Fruit fly (Drosophila melanogaster): ENCODE data around the gene saturn.

saturn gene

DNA sequence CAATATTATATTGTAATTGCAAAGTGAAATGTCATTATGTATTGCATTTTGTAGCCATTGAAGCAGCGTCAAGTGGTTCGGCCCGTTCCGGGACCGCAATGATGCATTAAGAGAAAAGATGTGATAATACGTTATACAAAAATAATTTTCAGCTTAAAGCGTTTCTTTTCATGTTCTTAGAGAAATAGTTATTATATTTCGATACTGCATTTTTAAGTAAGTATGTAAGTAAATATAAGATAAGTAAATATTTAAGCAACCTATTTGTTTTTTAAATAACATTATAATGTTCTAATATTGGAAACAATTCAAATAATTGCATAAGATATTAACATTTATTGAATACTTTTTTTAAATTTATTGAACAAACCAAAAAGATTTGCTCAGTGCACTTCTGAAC is 42.7 kb upstream of the saturn start (continued):
- TF ChIP-seq Blimp-1 (GFP tag; optimal IDR thresholded peaks at IDR 0.05) (no peak), dac (GFP tag; optimal IDR thresholded peaks at IDR 0.05) (no peak), CG6792 (GFP tag; optimal IDR thresholded peaks at IDR 0.05) (peak; percentile 36), CG6808 (GFP tag; optimal IDR thresholded peaks at IDR 0.05) (no peak), Met (GFP tag; optimal IDR thresholded peaks at IDR 0.05) (no peak), net (GFP tag; optimal IDR thresholded peaks at IDR 0.05) (no peak), OdsH (GFP tag; optimal IDR thresholded peaks at IDR 0.05) (peak; percentile 2), svp (GFP tag) (peak; percentile 68), Gug (GFP tag; IDR thresholded peaks at IDR 0.05) (no peak), CG15336 (GFP tag; IDR thresholded peaks at IDR 0.05) (no peak), CG7368 (GFP tag; optimal IDR thresholded peaks at IDR 0.05) (no peak), dsx (GFP tag; optimal IDR thresholded peaks at IDR 0.05; ENCODE audit: poor library complexity, severe bottlenecking) (no peak), CG1621 (tag; optimal IDR thresholded peaks at IDR 0.05) (no peak), CG32006 (GFP tag; optimal IDR thresholded peaks at IDR 0.05) (peak; percentile 35), spab (GFP tag; optimal IDR thresholded peaks at IDR 0.05) (no peak), Eip78C (GFP tag) (peak; percentile 45), CG31627 (GFP tag; optimal IDR thresholded peaks at IDR 0.05) (no peak), CG10669 (GFP tag; optimal IDR thresholded peaks at IDR 0.05) (peak; percentile 21), CG16779 (tag; optimal IDR thresholded peaks at IDR 0.05) (no peak), CG8632 (GFP tag; optimal IDR thresholded peaks at IDR 0.05) (peak; percentile 30), CG10631 (GFP tag; optimal IDR thresholded peaks at IDR 0.05) (peak; percentile 1), fd59A (GFP tag; optimal IDR thresholded peaks at IDR 0.05) (no peak), Smox (GFP tag; optimal IDR thresholded peaks at IDR 0.05) (no peak), vri (GFP tag; optimal IDR thresholded peaks at IDR 0.05) (no peak), CG34406 (GFP tag; optimal IDR thresholded peaks at IDR 0.05) (peak; percentile 25), CG6276 (GFP tag; optimal IDR thresholded peaks at IDR 0.05) (no peak), CG4318 (GFP tag; optimal IDR thresholded peaks at IDR 0.05) (no peak), CG6854 (GFP tag; optimal IDR thresholded peaks at IDR 0.05) (no peak), CG11294 (GFP tag; IDR thresholded peaks at IDR 0.05) (no peak), fd85E (GFP tag; optimal IDR thresholded peaks at IDR 0.05) (no peak), acj6 (GFP tag; optimal IDR thresholded peaks at IDR 0.05) (no peak), CG9139 (GFP tag; optimal IDR thresholded peaks at IDR 0.05) (no peak), CG11762 (GFP tag; optimal IDR thresholded peaks at IDR 0.05; ENCODE audit: insufficient read depth) (no peak)

DNA sequence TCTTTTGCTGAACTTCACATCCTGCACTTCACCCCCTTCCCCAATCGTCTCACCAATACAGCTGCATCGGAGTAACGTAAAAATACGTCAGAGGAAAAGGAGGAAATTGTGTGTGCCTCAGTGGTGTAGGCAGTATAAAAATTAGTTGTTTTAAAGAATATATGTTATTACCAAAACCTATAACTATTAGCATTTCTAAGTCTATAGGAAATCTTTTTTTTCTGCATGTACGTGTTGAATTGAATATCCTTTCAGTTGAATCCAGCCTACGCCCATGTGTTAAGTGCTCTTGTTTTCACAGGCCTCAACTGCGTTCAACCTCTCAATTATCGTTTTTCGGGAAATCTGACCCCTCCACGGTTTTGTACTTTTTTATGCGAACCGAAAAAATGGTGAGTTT is 41.2 kb upstream of the saturn start:
- TF ChIP-seq Hr4 (GFP tag; optimal IDR thresholded peaks at IDR 0.05) (no peak), svp (GFP tag) (peak; percentile 51)

DNA sequence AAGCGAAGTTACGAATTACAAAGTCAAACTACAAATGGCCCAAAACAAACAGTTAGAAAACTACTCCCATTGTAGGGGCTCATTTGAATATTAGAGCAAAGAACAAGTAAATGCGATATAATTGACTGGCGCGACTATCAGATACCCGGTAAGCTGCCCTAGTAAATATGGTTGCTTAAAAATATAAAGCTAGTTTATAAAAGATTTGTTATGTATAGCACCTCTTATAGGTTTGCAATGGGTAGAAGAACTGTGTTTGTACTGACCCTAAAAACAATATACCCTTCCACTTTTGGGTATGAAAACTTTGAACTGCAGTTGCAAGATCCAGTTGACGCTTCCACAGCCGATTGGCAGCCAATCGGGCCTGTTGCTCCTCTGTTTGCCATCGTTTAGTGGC is 36.9 kb upstream of the saturn start:
- no peak for TF ChIP-seq CG32006 (GFP tag; optimal IDR thresholded peaks at IDR 0.05)
- TF ChIP-seq fkh (GFP tag; optimal IDR thresholded peaks at IDR 0.05), result no peak
- no peak for TF ChIP-seq CG1621 (tag; optimal IDR thresholded peaks at IDR 0.05)
- TF ChIP-seq fd59A (GFP tag; optimal IDR thresholded peaks at IDR 0.05), result no peak
- no peak for TF ChIP-seq CG11294 (GFP tag; IDR thresholded peaks at IDR 0.05)
- 0 out of 3 replicates have a peak, but pooled peaks have one; percentile 23 for TF ChIP-seq CG6163 (GFP tag; IDR thresholded peaks at IDR 0.05)
- TF ChIP-seq svp (GFP tag), result peak; percentile 22

DNA sequence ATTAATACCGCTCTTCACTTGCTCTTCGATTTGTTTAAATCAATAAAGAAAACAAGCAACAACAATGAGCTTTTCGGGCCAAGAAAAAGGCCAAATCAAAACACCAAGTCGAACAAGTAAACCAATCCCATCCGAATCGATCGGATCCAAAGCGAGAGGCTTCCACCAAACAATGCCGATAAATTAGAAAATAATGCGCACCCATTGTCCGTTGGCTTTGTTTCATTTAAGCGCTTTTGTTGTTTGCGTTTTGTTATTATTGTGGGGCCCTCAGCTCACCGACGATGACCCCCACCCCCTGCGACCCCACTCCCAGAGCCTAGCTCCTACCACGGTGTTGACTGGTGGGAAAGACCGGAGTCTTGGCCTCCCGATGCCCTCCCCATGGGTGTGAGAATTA is 35.2 kb upstream of the saturn start:
- no peak for TF ChIP-seq fd85E (GFP tag; optimal IDR thresholded peaks at IDR 0.05)
- TF ChIP-seq CG10631 (GFP tag; optimal IDR thresholded peaks at IDR 0.05), result no peak
- no peak for TF ChIP-seq Blimp-1 (GFP tag; optimal IDR thresholded peaks at IDR 0.05)
- no peak for TF ChIP-seq Sox15 (GFP tag; optimal IDR thresholded peaks at IDR 0.05)
- no peak for TF ChIP-seq dac (GFP tag; optimal IDR thresholded peaks at IDR 0.05)
- TF ChIP-seq lz (GFP tag; optimal IDR thresholded peaks at IDR 0.05), result no peak
- no peak for TF ChIP-seq CG11294 (GFP tag; IDR thresholded peaks at IDR 0.05)
- TF ChIP-seq Hr38 (GFP tag; optimal IDR thresholded peaks at IDR 0.05), result no peak
- TF ChIP-seq Sox14 (GFP tag; optimal IDR thresholded peaks at IDR 0.05), result no peak
- TF ChIP-seq Eip78C (GFP tag), result no peak
- TF ChIP-seq acj6 (GFP tag; optimal IDR thresholded peaks at IDR 0.05), result no peak
- no peak for TF ChIP-seq CG8319 (GFP tag; optimal IDR thresholded peaks at IDR 0.05)
- no peak for TF ChIP-seq CG4318 (GFP tag; optimal IDR thresholded peaks at IDR 0.05)
- no peak for TF ChIP-seq achi (GFP tag; optimal IDR thresholded peaks at IDR 0.05)
- TF ChIP-seq CG16779 (tag; optimal IDR thresholded peaks at IDR 0.05), result no peak
- no peak for TF ChIP-seq CG11762 (GFP tag; optimal IDR thresholded peaks at IDR 0.05; ENCODE audit: insufficient read depth)
- TF ChIP-seq dsx (GFP tag; optimal IDR thresholded peaks at IDR 0.05; ENCODE audit: poor library complexity, severe bottlenecking), result no peak
- TF ChIP-seq CG6163 (GFP tag; IDR thresholded peaks at IDR 0.05), result no peak
- TF ChIP-seq CG10669 (GFP tag; optimal IDR thresholded peaks at IDR 0.05), result no peak
- TF ChIP-seq Eip93F (GFP tag; optimal IDR thresholded peaks at IDR 0.05), result no peak

Measured in whole organism, prepupa.